Fruit fly (Drosophila melanogaster) whole organism, larva: Measurements from ENCODE around the gene ppl.

Experiments
- noc ChIP-seq: fragments of 200-800 bp; sonication (Bioruptor generic); optimal IDR thresholded peaks from 3 replicates; lab custom pipeline; 2019; ENCODE audit warnings: missing biosample characterization, mild to moderate bottlenecking, missing genetic modification characterization, moderate library complexity

The ppl gene

dm6 chr3L:21275921-21276295, 5.4 kb downstream of the ppl start:
- TF ChIP-seq noc (tag; lab: Kevin White, UChicago): no peak

- no peak for TF ChIP-seq noc (tag; lab: Kevin White, UChicago)
Measured at dm6 chr3L:21273504-21273903, 7.8 kb downstream of the ppl start.

- no peak for TF ChIP-seq noc (tag; lab: Kevin White, UChicago)
Measured at dm6 chr3L:21270480-21270879, 10.8 kb downstream of the ppl start, which contains the start of gene CG9389. TSS of gene CG9389 (minus strand) at chr3L:21270580.

- TF ChIP-seq noc (tag; lab: Kevin White, UChicago): no peak
Measured at dm6 chr3L:21267862-21268385, 13.4 kb downstream of the ppl start, which contains the start of gene CG9391. TSS of gene CG9391 (minus strand) at chr3L:21268335.

DNA sequence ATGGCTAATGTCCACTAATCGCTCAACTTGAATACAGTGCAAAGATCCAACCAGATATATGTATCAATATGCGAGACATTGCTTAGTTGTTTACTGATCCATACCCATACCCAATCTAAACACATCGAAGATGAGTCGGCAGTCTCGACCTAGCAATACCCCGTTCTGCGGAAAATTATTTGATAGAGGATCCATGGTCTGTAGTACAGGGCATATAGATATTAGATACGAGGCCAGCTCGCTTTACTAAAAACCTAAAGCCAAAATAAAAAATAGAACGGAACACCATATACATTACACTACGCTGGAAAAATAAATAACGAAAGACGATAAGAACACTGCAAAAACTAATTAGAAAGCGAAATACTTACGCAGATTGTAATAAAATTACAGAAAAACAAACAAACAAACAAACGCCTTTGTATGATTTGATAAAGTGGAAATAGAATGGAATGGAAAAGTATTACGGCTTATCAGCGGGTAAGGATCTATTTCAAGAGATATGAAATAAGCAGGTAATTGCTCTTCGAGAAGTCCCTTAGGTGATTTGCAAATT, 15.1 kb downstream of the ppl start:
- TF ChIP-seq noc (tag; lab: Kevin White, UChicago): no peak

dm6 chr3L:21262426-21262825, 18.9 kb downstream of the ppl start:
- TF ChIP-seq noc (tag; lab: Kevin White, UChicago): no peak

DNA sequence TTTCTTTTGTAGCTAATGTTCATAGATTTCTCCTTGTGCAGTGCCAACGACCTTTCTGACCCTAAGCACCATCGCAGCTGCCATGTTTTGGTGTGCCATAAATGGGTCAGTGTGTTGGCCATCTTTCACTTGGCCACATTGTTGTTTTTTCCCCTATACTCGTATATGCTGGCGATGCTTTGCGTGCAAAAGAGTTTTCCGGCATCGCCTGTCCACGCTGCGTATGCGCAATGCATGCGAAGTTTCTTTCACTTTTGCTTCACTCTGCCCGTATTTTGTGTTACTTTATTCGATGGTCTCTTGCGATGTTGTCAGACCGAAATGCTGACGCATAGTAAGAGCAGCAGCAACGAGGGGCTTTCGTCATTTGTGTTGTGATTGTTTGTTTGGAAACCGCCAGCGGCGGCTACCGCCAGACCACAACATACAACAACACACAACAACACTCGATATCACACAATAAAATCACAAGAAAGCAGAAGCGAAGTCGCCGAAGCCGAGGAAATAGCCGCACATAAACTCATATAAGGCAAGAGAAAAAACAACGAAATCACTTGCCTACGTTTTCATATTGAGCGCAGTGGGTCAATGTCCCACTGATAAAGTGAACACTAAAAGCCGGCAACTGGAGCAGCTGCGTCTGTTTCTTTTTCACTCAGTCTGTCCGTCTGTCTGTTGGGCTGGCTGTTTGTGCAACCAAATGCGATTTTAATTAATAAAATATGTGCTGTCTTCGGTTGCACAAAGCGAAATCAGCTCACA, 19.7 kb downstream of the ppl start:
- TF ChIP-seq noc (tag; lab: Kevin White, UChicago): no peak

dm6 chr3L:21259257-21259656, 22.0 kb downstream of the ppl start:
- no peak for TF ChIP-seq noc (tag; lab: Kevin White, UChicago)

- no peak for TF ChIP-seq noc (tag; lab: Kevin White, UChicago)
Measured at dm6 chr3L:21257731-21258130, 23.6 kb downstream of the ppl start, which contains the start of gene CG43218. TSS of gene CG43218 (plus strand) at chr3L:21258020.

DNA sequence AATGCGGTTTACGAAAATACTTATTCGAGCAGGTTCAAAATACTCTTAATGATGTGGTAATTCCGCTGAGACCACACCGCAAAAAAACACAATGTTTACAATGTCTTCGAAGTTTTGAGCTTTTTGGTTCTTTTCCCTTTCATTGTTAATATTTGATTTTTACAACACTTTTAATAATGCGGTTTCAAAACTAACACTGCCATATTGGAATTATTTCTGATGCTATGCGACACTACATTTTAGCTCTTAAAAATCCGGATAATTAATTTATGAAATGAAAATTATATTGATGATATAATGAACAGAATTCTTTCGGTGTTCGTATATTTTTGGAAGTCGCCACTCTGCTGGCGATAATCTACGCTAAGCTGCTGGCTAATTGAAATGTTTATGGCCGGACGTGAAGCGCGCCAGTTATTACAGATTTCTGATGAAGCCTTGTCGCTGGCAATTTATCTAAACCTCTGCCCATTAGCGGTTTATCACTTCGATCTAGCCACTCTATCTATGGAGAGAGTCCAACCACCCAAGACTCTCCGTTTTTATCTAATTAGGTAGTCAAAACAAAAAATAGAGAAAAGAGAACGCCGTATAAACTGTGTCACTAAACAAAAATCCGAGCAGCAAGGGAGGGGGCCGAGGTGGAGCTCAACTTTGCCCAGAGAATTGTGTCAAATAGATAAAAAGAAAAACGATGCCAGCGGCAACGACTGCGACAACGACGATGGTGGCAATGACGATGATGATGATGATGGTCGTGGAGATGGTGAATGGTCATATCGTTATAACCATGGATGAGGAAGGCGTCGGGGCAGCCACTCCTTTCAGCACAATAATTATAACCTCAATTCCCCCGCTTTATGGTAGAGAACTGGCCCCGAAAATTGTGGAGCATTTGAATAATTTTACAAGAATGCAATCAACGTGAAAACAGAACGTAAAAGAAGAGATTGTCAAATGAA, 25.0 kb downstream of the ppl start:
- TF ChIP-seq noc (tag; lab: Kevin White, UChicago): no peak

DNA sequence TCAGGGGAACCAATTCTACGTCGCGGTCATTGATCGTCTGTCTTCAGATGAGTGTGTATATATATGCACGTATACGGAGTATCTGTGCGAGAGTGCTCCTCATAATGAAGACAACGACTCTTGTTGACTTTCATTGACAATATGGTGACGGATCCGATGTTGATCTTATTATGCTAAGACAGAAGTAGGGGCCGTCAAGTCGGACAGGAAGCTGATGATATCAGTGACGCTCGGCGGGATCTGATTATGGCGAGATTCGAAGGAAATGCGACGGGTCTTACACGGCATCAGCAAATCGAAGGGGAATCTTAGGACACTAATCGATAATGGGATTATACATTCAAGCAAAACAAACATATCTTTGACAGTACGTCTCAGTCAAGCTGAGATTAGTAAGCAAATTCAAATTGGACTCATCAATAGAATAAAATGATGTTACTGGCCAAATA, 26.8 kb downstream of the ppl start:
- TF ChIP-seq noc (tag; lab: Kevin White, UChicago): no peak

DNA sequence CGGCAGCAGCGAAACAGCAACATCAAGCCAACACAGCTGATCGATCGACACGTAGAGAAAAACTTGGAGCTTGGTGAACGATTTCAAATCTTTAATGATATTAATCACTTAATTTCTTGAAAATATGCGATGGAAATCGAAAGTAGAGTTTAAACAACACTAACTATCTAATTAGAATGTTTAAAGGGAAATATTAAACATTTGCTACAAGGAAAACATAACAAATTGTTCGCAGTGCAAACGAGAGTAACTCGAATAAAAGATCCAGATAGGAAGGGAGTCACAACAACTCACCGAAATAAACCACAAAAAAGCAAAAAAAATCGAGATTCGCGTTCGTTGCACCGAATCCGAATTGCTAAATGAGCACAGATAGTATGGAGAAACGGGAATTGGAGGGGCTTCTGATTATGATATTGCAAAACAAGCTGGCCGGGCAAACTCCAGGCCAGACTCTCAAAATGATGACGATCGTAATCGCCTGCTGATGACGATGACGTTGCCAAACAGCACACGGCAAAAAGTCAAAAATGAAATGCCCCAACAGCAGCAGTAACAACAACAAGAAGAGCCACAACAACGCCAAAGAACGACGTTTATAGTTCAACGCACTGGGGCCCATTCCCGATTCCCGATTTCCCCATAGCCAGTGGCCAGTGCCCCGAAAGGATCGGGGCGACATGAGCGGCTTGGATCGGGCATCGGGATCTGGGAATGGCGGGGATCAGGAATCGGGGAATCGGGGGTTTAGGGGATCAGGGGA, 27.4 kb downstream of the ppl start:
- no peak for TF ChIP-seq noc (tag; lab: Kevin White, UChicago)

DNA sequence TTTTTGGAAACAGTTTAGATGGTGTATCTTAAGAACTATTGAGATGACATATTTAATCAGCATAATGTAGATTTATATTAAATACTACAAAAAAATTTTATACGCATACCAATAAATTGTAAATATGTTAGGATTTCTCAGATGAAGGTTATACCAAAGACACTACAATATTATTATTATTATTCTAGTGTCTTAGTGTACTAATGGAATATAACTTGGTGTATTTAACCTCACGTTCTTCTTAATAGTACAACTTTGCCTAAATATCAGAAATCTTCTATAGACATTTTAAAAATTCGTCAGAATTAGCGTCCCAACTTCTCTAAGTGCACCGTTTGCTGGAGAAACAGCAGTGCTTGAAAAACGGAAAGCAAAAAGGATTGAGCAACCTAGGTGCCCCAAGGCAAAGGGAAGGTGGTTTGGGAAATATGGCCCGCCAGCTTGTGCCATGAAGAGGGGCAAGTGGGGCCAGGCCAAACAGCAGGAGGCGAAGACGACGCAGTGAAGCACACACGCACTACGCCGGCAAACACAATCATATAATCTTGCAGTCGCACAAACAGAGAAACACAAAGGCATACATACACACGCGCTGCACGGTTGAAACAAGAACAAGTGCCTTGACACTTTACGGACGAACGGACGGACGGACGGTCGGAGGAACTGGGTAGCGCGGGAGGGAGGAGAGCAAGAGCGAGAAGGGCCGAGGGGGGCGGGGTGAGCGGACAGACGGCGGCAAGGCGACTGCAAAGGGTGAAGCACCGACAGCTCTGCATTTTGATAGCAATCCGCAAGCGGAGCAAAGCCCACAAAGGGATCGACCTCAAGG, 28.2 kb downstream of the ppl start:
- TF ChIP-seq noc (tag; lab: Kevin White, UChicago): no peak

DNA sequence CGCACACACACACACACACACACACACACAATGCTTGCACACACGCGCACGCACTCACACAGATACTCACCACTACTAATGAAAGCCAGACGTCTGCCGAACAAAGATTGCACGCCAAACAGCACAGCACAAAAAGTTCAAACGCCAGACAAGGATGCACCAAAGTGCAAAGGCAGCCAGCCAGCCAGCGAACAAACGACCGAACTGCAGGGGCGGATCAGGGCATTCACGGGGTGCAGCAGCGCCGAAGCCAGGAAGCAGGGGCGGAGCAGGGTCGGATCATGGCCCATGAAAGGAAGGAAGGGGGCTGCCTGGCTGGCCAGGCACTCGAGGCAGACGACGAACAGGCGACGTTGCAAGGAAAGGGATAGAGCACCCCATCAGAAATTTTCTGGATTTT, 28.8 kb downstream of the ppl start:
- no peak for TF ChIP-seq noc (tag; lab: Kevin White, UChicago)
